Worm (Caenorhabditis elegans): ENCODE results near the gene col-114.

col-114 gene

DNA sequence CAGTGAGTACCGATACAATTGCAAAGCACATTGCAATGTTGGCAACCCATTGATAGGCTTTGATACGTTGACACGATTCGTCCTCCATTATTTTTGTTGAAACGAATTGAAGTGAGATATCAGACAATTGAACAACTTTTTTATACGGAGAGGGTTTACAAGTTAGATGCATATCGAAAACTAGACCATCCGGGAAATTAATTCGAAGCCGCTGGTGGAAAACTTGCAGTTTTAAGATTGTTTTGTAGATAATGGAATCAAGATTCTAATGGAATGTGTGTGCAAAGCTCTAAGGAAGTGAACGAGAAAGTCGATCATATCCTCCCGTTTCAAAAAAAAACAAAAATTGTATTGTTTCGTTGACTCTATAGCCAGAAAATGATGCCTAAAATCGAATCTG lies at the start of gene col-114:
col-114 (minus strand) TSS at position 101 of the 400 bp plus-strand sequence.
- no peak for TF ChIP-seq efl-1 (optimal IDR thresholded peaks at IDR 0.05)
- TF ChIP-seq efl-1 (GFP tag; optimal IDR thresholded peaks at IDR 0.05 in 1 of 2): peak in 1 of 2 experiments; percentile 39
- TF ChIP-seq elt-2 (tag; optimal IDR thresholded peaks at IDR 0.05): no peak

DNA sequence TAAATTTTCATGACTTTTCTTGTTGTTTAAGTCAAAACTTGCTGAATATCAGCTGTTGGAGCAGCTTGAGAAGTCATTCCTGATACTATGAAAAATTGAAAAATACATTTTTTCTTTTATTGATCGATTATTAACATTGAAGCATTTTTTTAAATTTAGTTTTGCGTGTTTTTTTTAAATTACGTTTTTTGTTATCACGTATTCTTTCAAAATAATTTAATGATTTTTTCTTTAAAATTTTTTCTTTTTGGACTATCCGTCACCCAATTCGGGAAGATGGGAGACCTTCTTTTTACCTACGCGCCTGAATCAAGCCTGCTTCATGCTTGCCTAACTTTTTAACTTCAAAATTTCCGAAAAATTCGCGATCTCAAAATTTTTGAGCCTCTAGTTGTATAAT lies 47.7 kb upstream of the col-114 start, which contains the start of gene F42C5.5:
F42C5.5 (minus strand) TSS at position 101 of the 400 bp plus-strand sequence.
- TF ChIP-seq nhr-47 (tag; optimal IDR thresholded peaks at IDR 0.05) (no peak), aha-1 (tag; optimal IDR thresholded peaks at IDR 0.05) (no peak), pqm-1 (tag; optimal IDR thresholded peaks at IDR 0.05) (no peak), swsn-7 (tag; optimal IDR thresholded peaks at IDR 0.05) (no peak), blmp-1 (tag; optimal IDR thresholded peaks at IDR 0.05) (no peak), lin-14 (GFP tag; optimal IDR thresholded peaks at IDR 0.05) (no peak), unc-98 (GFP tag; IDR thresholded peaks at IDR 0.05) (no peak), unc-86 (tag; optimal IDR thresholded peaks at IDR 0.05) (no peak), lin-39 (tag; optimal IDR thresholded peaks at IDR 0.05) (no peak), lsy-2 (tag; optimal IDR thresholded peaks at IDR 0.05) (no peak), efl-1 (optimal IDR thresholded peaks at IDR 0.05) (no peak), efl-1 (GFP tag; optimal IDR thresholded peaks at IDR 0.05 in 1 of 2) (no peak)

ce11 chrIV:7291957-7292356 lies 45.5 kb upstream of the col-114 start, which contains the start of gene F42C5.4:
TSS of gene F42C5.4 (minus strand) at chrIV:7292127.
- no peak for TF ChIP-seq nhr-47 (tag; optimal IDR thresholded peaks at IDR 0.05)
- no peak for TF ChIP-seq elt-3 (tag; optimal IDR thresholded peaks at IDR 0.05)
- no peak for TF ChIP-seq hlh-4 (tag; optimal IDR thresholded peaks at IDR 0.05)
- TF ChIP-seq unc-98 (GFP tag; IDR thresholded peaks at IDR 0.05): no peak
- TF ChIP-seq nhr-90 (tag; optimal IDR thresholded peaks at IDR 0.05; ENCODE audit: poor library complexity): no peak
- no peak for TF ChIP-seq nhr-84 (tag; optimal IDR thresholded peaks at IDR 0.05)
- no peak for TF ChIP-seq egl-27 (tag; optimal IDR thresholded peaks at IDR 0.05)
- no peak for TF ChIP-seq egl-13 (tag; optimal IDR thresholded peaks at IDR 0.05)
- no peak for TF ChIP-seq tbx-2 (tag; optimal IDR thresholded peaks at IDR 0.05)
- TF ChIP-seq aly-2 (tag; optimal IDR thresholded peaks at IDR 0.05): no peak
- no peak for TF ChIP-seq unc-86 (tag; optimal IDR thresholded peaks at IDR 0.05)
- TF ChIP-seq rnt-1 (tag; optimal IDR thresholded peaks at IDR 0.05): no peak
- TF ChIP-seq ceh-88 (GFP tag; IDR thresholded peaks at IDR 0.05): no peak
- TF ChIP-seq ceh-82 (tag; optimal IDR thresholded peaks at IDR 0.05): no peak
- no peak for TF ChIP-seq lin-13 (GFP tag; optimal IDR thresholded peaks at IDR 0.05)

ce11 chrIV:7291066-7291465 lies 44.6 kb upstream of the col-114 start:
- TF ChIP-seq efl-1 (optimal IDR thresholded peaks at IDR 0.05): peak; percentile 10 to 34
- peak; percentile 39 to 94 for TF ChIP-seq efl-1 (GFP tag; optimal IDR thresholded peaks at IDR 0.05 in 1 of 2)
- TF ChIP-seq nhr-237 (tag; optimal IDR thresholded peaks at IDR 0.05): no peak
- peak in 1 of 3 experiments; percentile 53 for TF ChIP-seq dpl-1 (GFP tag; optimal IDR thresholded peaks at IDR 0.05)
- TF ChIP-seq lin-35 (GFP tag; optimal IDR thresholded peaks at IDR 0.05): peak; percentile 20 to 65

DNA sequence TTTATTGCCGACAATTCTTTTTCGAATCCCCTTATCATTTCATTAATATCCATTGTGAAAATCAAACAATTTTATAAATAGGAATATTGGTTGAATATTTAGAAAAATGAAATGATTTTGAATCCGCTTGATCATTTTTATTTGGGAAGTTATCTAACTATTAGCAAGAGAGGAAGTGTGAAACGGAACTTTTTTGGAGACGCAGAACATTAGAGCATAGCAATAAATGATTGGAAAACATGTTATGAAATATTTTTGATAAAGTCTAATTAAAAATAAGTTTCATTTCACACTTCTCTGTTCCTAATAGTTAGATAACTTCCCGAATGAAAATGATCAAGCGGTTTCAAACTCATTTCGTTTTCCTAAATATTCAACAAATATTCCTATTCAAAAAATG lies 41.0 kb upstream of the col-114 start, which contains the start of gene F42C5.3:
F42C5.3 (minus strand) TSS at position 101 of the 400 bp plus-strand sequence.
- TF ChIP-seq nhr-84 (tag; optimal IDR thresholded peaks at IDR 0.05): no peak
- TF ChIP-seq ztf-11 (tag; optimal IDR thresholded peaks at IDR 0.05): no peak
- TF ChIP-seq nhr-71 (tag; optimal IDR thresholded peaks at IDR 0.05): no peak
- no peak for TF ChIP-seq lsy-2 (tag; optimal IDR thresholded peaks at IDR 0.05)
- TF ChIP-seq irx-1 (tag; optimal IDR thresholded peaks at IDR 0.05): no peak
- TF ChIP-seq nhr-85 (tag): no peak
- TF ChIP-seq C04F5.9 (tag; optimal IDR thresholded peaks at IDR 0.05): no peak
- no peak for TF ChIP-seq elt-2 (tag; optimal IDR thresholded peaks at IDR 0.05)
- TF ChIP-seq unc-98 (GFP tag; IDR thresholded peaks at IDR 0.05): no peak
- TF ChIP-seq aha-1 (tag; optimal IDR thresholded peaks at IDR 0.05): no peak
- TF ChIP-seq egl-27 (tag; optimal IDR thresholded peaks at IDR 0.05): no peak
- no peak for TF ChIP-seq blmp-1 (tag; optimal IDR thresholded peaks at IDR 0.05)
- no peak for TF ChIP-seq nhr-12 (tag; optimal IDR thresholded peaks at IDR 0.05)
- no peak for TF ChIP-seq alr-1 (tag; optimal IDR thresholded peaks at IDR 0.05; ENCODE audit: borderline replicate concordance)

Measured in whole organism, L1 larva.